Fruit fly (Drosophila melanogaster) whole organism, embryonic: Measurements from ENCODE around the gene hd.

Experiments
- Ada2b ChIP-seq: fragments of 200-800 bp; sonication (Bioruptor generic); IDR thresholded peaks from 2 replicates; pipeline ENCODE4 v1.3.6; 2022; ENCODE audit warnings: missing biosample characterization, missing genetic modification characterization
- Atf6 ChIP-seq: fragments of 200-800 bp; sonication (Bioruptor generic); IDR thresholded peaks from 2 replicates; pipeline ENCODE4 v1.3.6; 2022; ENCODE audit warnings: missing biosample characterization, missing genetic modification characterization
- Bteb2 ChIP-seq: fragments of 200-800 bp; sonication (Bioruptor generic); optimal IDR thresholded peaks from 2 replicates; lab custom pipeline; 2016; ENCODE audit warnings: missing biosample characterization, missing genetic modification characterization
- CG11085 ChIP-seq: fragments of 200-800 bp; sonication (Bioruptor generic); IDR thresholded peaks from 2 replicates; pipeline ENCODE4 v1.3.6; 2022; ENCODE audit warnings: missing biosample characterization, missing genetic modification characterization
- CG11695 ChIP-seq: fragments of 200-800 bp; sonication (Bioruptor generic); IDR thresholded peaks from 3 replicates; pipeline ENCODE4 v1.3.6; 2022; ENCODE audit warnings: missing biosample characterization, missing genetic modification characterization
- CG13424 ChIP-seq: fragments of 200-800 bp; sonication (Bioruptor generic); optimal IDR thresholded peaks from 2 replicates; lab custom pipeline; 2019; ENCODE audit warnings: missing biosample characterization, mild to moderate bottlenecking, missing genetic modification characterization, moderate library complexity
- CG14667 ChIP-seq: fragments of 200-800 bp; sonication (Bioruptor generic); IDR thresholded peaks from 2 replicates; pipeline ENCODE4 v1.3.6; 2022; ENCODE audit warnings: missing biosample characterization, missing genetic modification characterization
- CG15011 ChIP-seq: fragments of 200-800 bp; sonication (Bioruptor generic); optimal IDR thresholded peaks from 3 replicates; lab custom pipeline; 2018; ENCODE audit warnings: missing biosample characterization, mild to moderate bottlenecking, missing genetic modification characterization
- CG1603 ChIP-seq: fragments of 200-800 bp; sonication (Bioruptor generic); optimal IDR thresholded peaks from 2 replicates; lab custom pipeline; 2019; ENCODE audit warnings: missing biosample characterization, mild to moderate bottlenecking, missing genetic modification characterization, moderate library complexity
- CG17385 ChIP-seq: fragments of 200-800 bp; sonication (Bioruptor generic); optimal IDR thresholded peaks from 3 replicates; lab custom pipeline; 2018; ENCODE audit warnings: missing biosample characterization, mild to moderate bottlenecking, missing genetic modification characterization
- CG17612 ChIP-seq: fragments of 200-800 bp; sonication (Bioruptor generic); IDR thresholded peaks from 2 replicates; pipeline ENCODE4 v1.3.6; 2022; ENCODE audit warnings: missing biosample characterization, missing genetic modification characterization
- CG18764 ChIP-seq: fragments of 200-800 bp; sonication (Bioruptor generic); optimal IDR thresholded peaks from 3 replicates; lab custom pipeline; 2016; ENCODE audit warnings: missing biosample characterization, missing genetic modification characterization
- CG2120 ChIP-seq: fragments of 200-800 bp; sonication (Bioruptor generic); optimal IDR thresholded peaks from 3 replicates; lab custom pipeline; 2016; ENCODE audit warnings: missing biosample characterization, missing genetic modification characterization
- CG2199 ChIP-seq: fragments of 200-800 bp; sonication (Bioruptor generic); IDR thresholded peaks from 3 replicates; pipeline ENCODE4 v1.3.6; 2022; ENCODE audit warnings: missing biosample characterization, missing genetic modification characterization
- CG30020 ChIP-seq: fragments of 200-800 bp; optimal IDR thresholded peaks from 2 replicates; lab custom pipeline; 2019; ENCODE audit warnings: missing biosample characterization, mild to moderate bottlenecking, missing genetic modification characterization, moderate library complexity
- CG3726 ChIP-seq: fragments of 200-800 bp; sonication (Bioruptor generic); IDR thresholded peaks from 3 replicates; pipeline ENCODE4, ENCODE4 v1.3.6; 2022; ENCODE audit warnings: missing biosample characterization, missing genetic modification characterization
- CG7928 ChIP-seq: fragments of 200-800 bp; sonication (Bioruptor generic); optimal IDR thresholded peaks from 2 replicates; lab custom pipeline; 2017; ENCODE audit warnings: missing biosample characterization, mild to moderate bottlenecking, missing genetic modification characterization
- CG9932 ChIP-seq: fragments of 200-800 bp; sonication (Bioruptor generic); IDR thresholded peaks from 2 replicates; pipeline ENCODE4 v1.3.6; 2022; ENCODE audit warnings: missing biosample characterization, missing genetic modification characterization
- Camta ChIP-seq: fragments of 200-800 bp; sonication (Bioruptor generic); optimal IDR thresholded peaks from 2 replicates; lab custom pipeline; 2016; ENCODE audit warnings: missing biosample characterization, missing genetic modification characterization
- CkIIα-i1 ChIP-seq: fragments of 200-800 bp; sonication (Bioruptor generic); IDR thresholded peaks from 2 replicates; pipeline ENCODE4 v1.3.6; 2022; ENCODE audit warnings: missing biosample characterization, missing genetic modification characterization
- D19A ChIP-seq: fragments of 200-800 bp; optimal IDR thresholded peaks from 3 replicates; lab custom pipeline; 2019; ENCODE audit warnings: missing biosample characterization, mild to moderate bottlenecking, missing genetic modification characterization, moderate library complexity
- Dfd ChIP-seq, 2 experiments: fragments of >200 bp; optimal IDR thresholded peaks; 2 replicates each; lab custom pipeline; 2017; ENCODE audit warnings: missing biosample characterization in 2 of 2, missing genetic modification characterization in 2 of 2
- Dp ChIP-seq: fragments of 200-800 bp; sonication (Bioruptor generic); optimal IDR thresholded peaks from 2 replicates; lab custom pipeline; 2018; ENCODE audit warnings: missing biosample characterization, mild to moderate bottlenecking, missing genetic modification characterization, moderate library complexity
- Drgx ChIP-seq: fragments of 200-800 bp; sonication (Bioruptor generic); IDR thresholded peaks from 2 replicates; pipeline ENCODE4 v1.3.6; 2022; ENCODE audit warnings: missing biosample characterization, missing genetic modification characterization
- GATAe ChIP-seq: fragments of 200-800 bp; sonication (Bioruptor generic); conservative IDR thresholded peaks from 2 replicates; pipeline ENCODE4 v1.3.6; 2022; ENCODE audit warnings: missing biosample characterization, missing genetic modification characterization
- H2.0 ChIP-seq: fragments of 200-800 bp; sonication (Bioruptor generic); IDR thresholded peaks from 2 replicates; pipeline ENCODE4 v1.3.6; 2022; ENCODE audit warnings: missing biosample characterization, missing genetic modification characterization
- HmgD ChIP-seq: fragments of 200-800 bp; sonication (Bioruptor generic); optimal IDR thresholded peaks from 3 replicates; lab custom pipeline; 2016; ENCODE audit warnings: missing biosample characterization, missing genetic modification characterization
- Max ChIP-seq: fragments of 200-800 bp; sonication (Bioruptor generic); optimal IDR thresholded peaks from 2 replicates; lab custom pipeline; 2016; ENCODE audit warnings: missing biosample characterization, mild to moderate bottlenecking, missing genetic modification characterization
- Poxn ChIP-seq: fragments of 200-800 bp; sonication (Bioruptor generic); IDR thresholded peaks from 2 replicates; pipeline ENCODE4 v1.3.6; 2022; ENCODE audit warnings: missing biosample characterization, missing genetic modification characterization
- Ptx1 ChIP-seq: fragments of 200-800 bp; sonication (Bioruptor generic); IDR thresholded peaks from 2 replicates; pipeline ENCODE4 v1.3.6; 2022; ENCODE audit warnings: missing biosample characterization, missing genetic modification characterization
- Side ChIP-seq: fragments of 200-800 bp; sonication (Bioruptor generic); optimal IDR thresholded peaks from 2 replicates; lab custom pipeline; 2016; ENCODE audit warnings: missing biosample characterization, missing genetic modification characterization
- Tbp ChIP-seq: fragments of >200 bp; optimal IDR thresholded peaks from 2 replicates; lab custom pipeline; 2018; ENCODE audit warnings: missing biosample characterization, missing genetic modification characterization
- ara ChIP-seq: fragments of 200-800 bp; sonication (Bioruptor generic); IDR thresholded peaks from 2 replicates; pipeline ENCODE4 v1.3.6; 2022; ENCODE audit warnings: missing biosample characterization, missing genetic modification characterization
- crc ChIP-seq: fragments of 200-800 bp; sonication (Bioruptor generic); optimal IDR thresholded peaks from 2 replicates; lab custom pipeline; 2016; ENCODE audit warnings: missing biosample characterization, missing genetic modification characterization
- fd64A ChIP-seq: fragments of 200-800 bp; sonication (Bioruptor generic); optimal IDR thresholded peaks from 3 replicates; lab custom pipeline; 2018; ENCODE audit warnings: missing biosample characterization, mild to moderate bottlenecking, missing genetic modification characterization
- gfzf ChIP-seq: fragments of 200-800 bp; sonication (Bioruptor generic); optimal IDR thresholded peaks from 2 replicates; lab custom pipeline; 2016; ENCODE audit warnings: missing biosample characterization, mild to moderate bottlenecking, missing genetic modification characterization, moderate library complexity
- gsb-n ChIP-seq: fragments of 200-800 bp; sonication (Bioruptor generic); optimal IDR thresholded peaks from 3 replicates; lab custom pipeline; 2018; ENCODE audit warnings: missing biosample characterization, mild to moderate bottlenecking, missing genetic modification characterization
- hbn ChIP-seq: fragments of 200-800 bp; sonication (Bioruptor generic); IDR thresholded peaks from 2 replicates; pipeline ENCODE4 v1.3.6; 2022; ENCODE audit warnings: missing biosample characterization, missing genetic modification characterization; ENCODE audit not compliant: partially characterized antibody
- kni ChIP-seq: fragments of 200-800 bp; sonication (Bioruptor generic); optimal IDR thresholded peaks from 3 replicates; lab custom pipeline; 2017; ENCODE audit warnings: mild to moderate bottlenecking, missing biosample characterization, missing genetic modification reagents, missing genetic modification characterization
- lov ChIP-seq, 2 experiments: fragments of 200-800 bp in 1 of 2; fragments of >200 bp in 1 of 2; sonication (Bioruptor generic) in 1 of 2; IDR thresholded peaks in 1 of 2; optimal IDR thresholded peaks in 1 of 2; 2 replicates in 1 of 2; 3 replicates in 1 of 2; pipeline versions ENCODE4 v1.3.6 to Lab custom; 2017 to 2022; ENCODE audit warnings: missing biosample characterization in 1 of 2, missing genetic modification characterization in 1 of 2
- pum ChIP-seq: fragments of 200-800 bp; sonication (Bioruptor generic); optimal IDR thresholded peaks from 2 replicates; lab custom pipeline; 2016; ENCODE audit warnings: missing biosample characterization, missing genetic modification characterization
- rib ChIP-seq: fragments of 200-800 bp; sonication (Bioruptor generic); IDR thresholded peaks from 2 replicates; pipeline ENCODE4 v1.3.6; 2022; ENCODE audit warnings: missing biosample characterization, missing genetic modification characterization
- row ChIP-seq: fragments of 200-800 bp; sonication (Bioruptor generic); IDR thresholded peaks from 3 replicates; pipeline ENCODE4 v1.3.6; 2022; ENCODE audit warnings: missing biosample characterization, missing genetic modification characterization
- sna ChIP-seq: fragments of 200-800 bp; sonication (Bioruptor generic); IDR thresholded peaks from 2 replicates; pipeline ENCODE4 v1.3.6; 2022; ENCODE audit warnings: missing biosample characterization, missing genetic modification characterization; ENCODE audit not compliant: partially characterized antibody
- sqz ChIP-seq: fragments of 200-800 bp; sonication (Bioruptor generic); optimal IDR thresholded peaks from 3 replicates; lab custom pipeline; 2018; ENCODE audit warnings: missing biosample characterization, mild to moderate bottlenecking, missing genetic modification characterization
- tup ChIP-seq: fragments of 200-800 bp; sonication (Bioruptor generic); optimal IDR thresholded peaks from 2 replicates; lab custom pipeline; 2016; ENCODE audit warnings: missing biosample characterization, mild to moderate bottlenecking, missing genetic modification characterization, moderate library complexity
- tx ChIP-seq: fragments of 200-800 bp; sonication (Bioruptor generic); optimal IDR thresholded peaks from 2 replicates; lab custom pipeline; 2016; ENCODE audit warnings: missing biosample characterization, missing genetic modification characterization
- zf30C ChIP-seq: fragments of 200-800 bp; sonication (Bioruptor generic); optimal IDR thresholded peaks from 3 replicates; lab custom pipeline; 2018; ENCODE audit warnings: missing biosample characterization, mild to moderate bottlenecking, missing genetic modification characterization

hd gene

DNA sequence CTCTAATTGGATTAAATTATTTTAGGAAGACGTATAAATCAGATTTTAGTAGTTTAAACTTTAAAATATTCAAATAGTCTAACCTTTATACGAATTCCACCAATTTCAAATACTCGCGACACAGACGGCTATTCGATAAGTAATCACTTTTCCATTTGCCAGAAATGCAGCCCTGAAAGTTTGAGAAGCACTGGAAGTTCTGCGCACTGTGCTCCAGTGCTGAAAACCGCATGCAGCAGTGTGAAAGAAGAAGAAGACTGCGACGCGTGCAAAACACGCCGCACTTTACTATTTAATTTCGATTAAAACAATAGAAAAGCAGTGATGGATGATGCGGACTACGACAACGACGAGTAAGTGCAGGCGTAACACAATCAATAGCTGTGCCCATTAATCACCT is 3.2 kb downstream of the hd start, which contains the start of gene Polr2F (continued):
- TF ChIP-seq CG2120 (peak; percentile 97), Atf6 (GFP tag; lab: Robert Waterston, UW) (peak; percentile 70), Side (GFP tag; lab: Kevin White, UChicago) (peak; percentile 89), sqz (no peak), Max (GFP tag; lab: Kevin White, UChicago) (peak; percentile 95), zf30C (no peak), HmgD (GFP tag; lab: Kevin White, UChicago) (peak; percentile 94), CG3726 (GFP tag; lab: Robert Waterston, UW) (peak; percentile 17; the same call in 1 of the 3 replicates), pum (GFP tag; lab: Kevin White, UChicago) (peak; percentile 90), D19A (tag; lab: Kevin White, UChicago) (peak; percentile 42), CG17385 (GFP tag; lab: Kevin White, UChicago) (peak; percentile 100), tx (GFP tag; lab: Kevin White, UChicago) (peak; percentile 89), crc (GFP tag; lab: Kevin White, UChicago) (peak; percentile 78), CG13424 (tag; lab: Kevin White, UChicago) (peak; percentile 73), Tbp (no peak), row (GFP tag; lab: Robert Waterston, UW) (peak; percentile 89), CkIIα-i1 (no peak), Ptx1 (GFP tag; lab: Robert Waterston, UW) (peak; percentile 73), tup (GFP tag; lab: Kevin White, UChicago) (peak; percentile 81), gsb-n (tag; lab: Kevin White, UChicago) (peak; percentile 41), ara (GFP tag; lab: Robert Waterston, UW) (peak; percentile 36; the same call in 1 of the 2 replicates), Dfd (GFP tag; optimal IDR thresholded peaks at IDR 0.05; lab: Kevin White, UChicago) (no peak), fd64A (GFP tag; lab: Kevin White, UChicago) (no peak), Camta (GFP tag; lab: Kevin White, UChicago) (peak; percentile 80), Ada2b (GFP tag; lab: Robert Waterston, UW) (peak; percentile 42; the same call in 1 of the 2 replicates), CG11695 (GFP tag; lab: Robert Waterston, UW) (peak; percentile 19; the same call in 1 of the 3 replicates), gfzf (GFP tag; lab: Kevin White, UChicago) (peak; percentile 58), CG9932 (peak; percentile 98), CG15011 (GFP tag; lab: Kevin White, UChicago) (no peak), CG30020 (tag; lab: Kevin White, UChicago) (peak; percentile 62)

DNA sequence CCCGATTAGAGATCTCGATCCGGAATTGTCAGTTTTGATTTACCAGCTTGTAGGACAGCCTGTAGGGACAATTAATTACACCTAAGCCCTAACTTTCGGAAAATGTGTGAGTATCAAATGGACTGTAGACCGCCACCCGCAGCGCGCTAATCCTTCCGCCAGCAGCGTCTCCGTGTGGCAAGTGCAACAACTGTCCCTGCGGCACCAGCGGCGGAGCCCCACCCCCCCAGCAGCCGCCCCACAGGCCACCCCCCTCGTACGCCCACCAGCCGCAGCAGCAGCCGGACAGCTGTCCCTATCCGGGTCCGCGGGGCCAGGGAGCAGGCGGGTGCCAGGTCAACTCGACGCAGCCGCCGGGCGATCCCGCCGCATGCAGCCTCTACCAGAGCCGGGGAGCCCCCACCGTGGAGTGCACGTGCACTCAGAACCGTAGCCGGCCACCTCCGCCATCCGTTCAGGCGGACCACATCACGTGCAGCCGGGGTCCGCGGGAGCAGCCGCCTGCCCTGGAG is 5.2 kb downstream of the hd start, which contains the start of the genes CG31542 and CG34277:
Gene CG31542 (plus strand): TSS at position 51 of the 512 bp plus-strand sequence.
Gene CG34277 (plus strand): TSS at position 51 of the 512 bp plus-strand sequence.
- TF ChIP-seq lov (optimal IDR thresholded peaks at IDR 0.05; lab: Kevin White, UChicago) (no peak), lov (GFP tag; IDR thresholded peaks at IDR 0.05; lab: Robert Waterston, UW) (0 out of 3 replicates have a peak, but pooled peaks have one; percentile 28), kni (GFP tag; lab: Kevin White, UChicago) (no peak), CG17612 (GFP tag; lab: Robert Waterston, UW) (no peak), CG14667 (GFP tag; lab: Robert Waterston, UW) (peak; percentile 53; the same call in 1 of the 2 replicates), rib (GFP tag; lab: Robert Waterston, UW) (no peak), hbn (GFP tag; lab: Robert Waterston, UW) (0 out of 2 replicates have a peak, but pooled peaks have one; percentile 17)

DNA sequence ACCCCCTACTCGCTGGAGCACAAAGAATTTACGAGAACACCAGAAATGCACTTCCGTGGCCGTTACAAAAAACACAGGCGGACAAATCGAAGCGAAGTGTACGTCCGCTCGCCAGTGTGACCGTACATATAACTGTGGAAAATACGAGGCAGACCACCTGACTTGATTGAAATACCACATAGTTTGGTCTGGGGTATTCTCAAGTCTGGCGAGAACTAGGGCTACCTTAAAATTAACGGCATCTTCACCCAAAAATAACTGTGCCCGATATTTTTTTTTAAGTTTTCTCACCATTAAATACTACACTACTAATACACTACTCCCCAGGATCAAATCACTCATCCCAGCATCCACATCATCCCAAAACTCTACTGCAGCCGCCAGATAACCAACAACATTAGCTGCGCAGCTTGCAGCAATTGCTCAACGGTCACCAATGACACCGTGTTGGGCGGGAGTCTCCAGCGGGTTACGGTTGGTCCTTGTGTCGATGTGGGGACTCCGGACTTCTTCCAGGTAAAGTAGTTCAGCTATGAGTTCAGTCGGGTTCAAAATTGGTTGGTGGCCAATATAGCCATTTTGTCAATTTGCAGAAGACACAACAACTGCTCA is 6.5 kb downstream of the hd start, which contains the start of gene Cerk:
Gene Cerk (minus strand): TSS at position 137 of the 612 bp plus-strand sequence.
- peak; percentile 47; the same call in 1 of the 2 replicates for TF ChIP-seq sna
- peak; percentile 46 for TF ChIP-seq Dp (GFP tag; lab: Kevin White, UChicago)
- TF ChIP-seq Drgx (GFP tag; lab: Robert Waterston, UW) = no peak; the same call in 1 of the 2 replicates
- peak; percentile 47; the same call in 1 of the 2 replicates for TF ChIP-seq CG11085 (GFP tag; lab: Robert Waterston, UW)
- peak; percentile 73 for TF ChIP-seq CG1603 (tag; lab: Kevin White, UChicago)
- no peak for TF ChIP-seq CG18764
- TF ChIP-seq H2.0 (GFP tag; lab: Robert Waterston, UW) = no peak; the same call in 1 of the 2 replicates
- 0 out of 3 replicates have a peak, but pooled peaks have one; percentile 25 for TF ChIP-seq CG2199 (GFP tag; lab: Robert Waterston, UW)
- TF ChIP-seq Poxn (GFP tag; lab: Robert Waterston, UW) = no peak
- TF ChIP-seq GATAe (GFP tag; lab: Robert Waterston, UW) = no peak
- peak; percentile 91 for TF ChIP-seq CG7928
- no peak for TF ChIP-seq Bteb2 (GFP tag; lab: Kevin White, UChicago)
